Worm (Caenorhabditis elegans) whole organism, L4 larva: ENCODE measurements around the gene T25C12.3.

Experiments used
- F44E2.7 ChIP-seq: fragments of 200-800 bp; sonication (Bioruptor generic); IDR thresholded peaks from 2 replicates; pipeline ENCODE4 v2.1.2; 2022; ENCODE audit warnings: missing genetic modification characterization, missing compliant biosample characterization
- R02D3.7 ChIP-seq: fragments of 150-350 bp; sonication (generic microtip); optimal IDR thresholded peaks from 3 replicates; lab custom pipeline; 2014; ENCODE audit warnings: missing biosample characterization, missing genetic modification characterization
- Y5F2A.4 ChIP-seq: fragments of 200-800 bp; sonication (Bioruptor generic); optimal IDR thresholded peaks from 2 replicates; lab custom pipeline; 2018; ENCODE audit warnings: mild to moderate bottlenecking, missing genetic modification characterization, missing compliant biosample characterization
- Y75B8A.6 ChIP-seq: fragments of 200-800 bp; sonication (Bioruptor generic); IDR thresholded peaks from 2 replicates; pipeline ENCODE4 v1.3.6; 2022; ENCODE audit warnings: missing genetic modification reagents, missing genetic modification characterization, missing compliant biosample characterization
- ZK337.2 ChIP-seq: fragments of 200-800 bp; sonication (Bioruptor generic); IDR thresholded peaks from 2 replicates; pipeline ENCODE4 v1.3.6; 2022; ENCODE audit warnings: missing genetic modification reagents, missing genetic modification characterization, missing compliant biosample characterization
- aha-1 ChIP-seq: fragments of 150-350 bp; peaks from one replicate; lab custom pipeline; 2014; ENCODE audit warnings: missing biosample characterization, missing genetic modification characterization
- ama-1 ChIP-seq: fragments of 150-350 bp; optimal IDR thresholded peaks from 2 replicates; lab custom pipeline; 2014; ENCODE audit warnings: inconsistent platforms, mixed read lengths
- arid-1 ChIP-seq: fragments of 200-800 bp; sonication (Bioruptor generic); conservative IDR thresholded peaks from 2 replicates; pipeline ENCODE4 v1.3.6; 2022; ENCODE audit warnings: missing genetic modification reagents, missing genetic modification characterization, missing compliant biosample characterization
- ceh-20 ChIP-seq: fragments of 200-800 bp; sonication (Bioruptor generic); IDR thresholded peaks from 2 replicates; pipeline ENCODE4 v1.3.6; 2022; ENCODE audit warnings: missing genetic modification reagents, missing genetic modification characterization, missing compliant biosample characterization
- ceh-82 ChIP-seq: sonication (generic microtip); optimal IDR thresholded peaks from 2 replicates; lab custom pipeline; 2017; ENCODE audit warnings: missing biosample characterization, missing genetic modification characterization
- daf-12 ChIP-seq: fragments of 150-350 bp; optimal IDR thresholded peaks from 2 replicates; lab custom pipeline; 2014; ENCODE audit warnings: missing biosample characterization, missing genetic modification reagents, missing genetic modification characterization
- daf-16 ChIP-seq, 3 experiments: sonication (generic microtip); optimal IDR thresholded peaks; 2 replicates each; lab custom pipeline; 2016 to 2017; ENCODE audit warnings: missing genetic modification characterization in 3 of 3, missing genetic modification reagents in 3 of 3, mild to moderate bottlenecking in 2 of 3, missing compliant biosample characterization in 2 of 3, missing biosample characterization in 1 of 3, moderate library complexity in 1 of 3
- dmd-6 ChIP-seq: fragments of 200-800 bp; sonication (Bioruptor generic); IDR thresholded peaks from 2 replicates; pipeline ENCODE4 v1.3.6; 2022; ENCODE audit warnings: missing genetic modification reagents, missing genetic modification characterization, missing compliant biosample characterization
- dmd-9 ChIP-seq: fragments of 200-800 bp; sonication (Bioruptor generic); IDR thresholded peaks from 2 replicates; pipeline ENCODE4 v1.3.6; 2022; ENCODE audit warnings: missing genetic modification reagents, missing genetic modification characterization, missing compliant biosample characterization
- dpl-1 ChIP-seq: fragments of 150-350 bp; optimal IDR thresholded peaks from 2 replicates; lab custom pipeline; 2014; ENCODE audit warnings: missing biosample characterization, missing genetic modification reagents, missing genetic modification characterization
- dve-1 ChIP-seq: sonication (generic microtip); optimal IDR thresholded peaks from 2 replicates; lab custom pipeline; 2017; ENCODE audit warnings: antibody characterized with exemption, mild to moderate bottlenecking, missing genetic modification characterization, missing compliant biosample characterization; ENCODE audit not compliant: insufficient read depth
- egl-27 ChIP-seq: sonication (generic microtip); optimal IDR thresholded peaks from 3 replicates; lab custom pipeline; 2017; ENCODE audit warnings: missing biosample characterization, missing genetic modification reagents, missing genetic modification characterization
- egl-43 ChIP-seq: fragments of 200-800 bp; sonication (Bioruptor generic); IDR thresholded peaks from 2 replicates; pipeline ENCODE4 v1.3.6; 2022; ENCODE audit warnings: missing genetic modification reagents, missing genetic modification characterization, missing compliant biosample characterization
- fos-1 ChIP-seq: fragments of 150-350 bp; optimal IDR thresholded peaks from 2 replicates; lab custom pipeline; 2014; ENCODE audit warnings: missing biosample characterization, missing genetic modification characterization
- hlh-11 ChIP-seq: fragments of 200-800 bp; sonication (Bioruptor generic); optimal IDR thresholded peaks from 2 replicates; lab custom pipeline; 2018; ENCODE audit warnings: mild to moderate bottlenecking, missing genetic modification characterization, missing compliant biosample characterization
- hlh-30 ChIP-seq: sonication (generic microtip); optimal IDR thresholded peaks from 2 replicates; lab custom pipeline; 2017; ENCODE audit warnings: antibody characterized with exemption, mild to moderate bottlenecking, missing genetic modification characterization, missing compliant biosample characterization; ENCODE audit not compliant: insufficient read depth
- hmg-1.1 ChIP-seq: fragments of 200-800 bp; sonication (Bioruptor generic); IDR thresholded peaks from 2 replicates; pipeline ENCODE4 v1.3.6; 2022; ENCODE audit warnings: missing genetic modification reagents, missing genetic modification characterization, missing compliant biosample characterization
- lin-13 ChIP-seq: fragments of 150-350 bp; optimal IDR thresholded peaks from 2 replicates; lab custom pipeline; 2014; ENCODE audit warnings: missing biosample characterization, missing genetic modification reagents, missing genetic modification characterization
- lin-38 ChIP-seq: fragments of 200-800 bp; sonication (Bioruptor generic); IDR thresholded peaks from 2 replicates; pipeline ENCODE4 v1.3.6; 2022; ENCODE audit warnings: missing genetic modification reagents, missing genetic modification characterization, missing compliant biosample characterization
- lsy-2 ChIP-seq, 2 experiments: fragments of 150-350 bp in 1 of 2; sonication (generic microtip) in 1 of 2; optimal IDR thresholded peaks; 2 replicates each; lab custom pipeline; 2014 to 2017; ENCODE audit warnings: missing biosample characterization in 2 of 2, missing genetic modification characterization in 2 of 2
- madf-5 ChIP-seq, 2 experiments: fragments of 200-800 bp; sonication (Bioruptor generic); IDR thresholded peaks; 2 replicates each; pipeline ENCODE4 v1.3.6; 2022; ENCODE audit warnings: missing compliant biosample characterization in 2 of 2, missing genetic modification characterization in 2 of 2
- madf-9 ChIP-seq: fragments of 200-800 bp; sonication (Bioruptor generic); conservative IDR thresholded peaks from 2 replicates; pipeline ENCODE4 v1.3.6; 2022; ENCODE audit warnings: missing genetic modification reagents, missing genetic modification characterization, missing compliant biosample characterization
- mep-1 ChIP-seq: fragments of 150-350 bp; sonication (generic microtip); optimal IDR thresholded peaks from 3 replicates; lab custom pipeline; 2014; ENCODE audit warnings: missing biosample characterization, missing genetic modification characterization
- mes-2 ChIP-seq: sonication (generic microtip); optimal IDR thresholded peaks from 2 replicates; lab custom pipeline; 2016; ENCODE audit warnings: missing genotype, mild to moderate bottlenecking, missing genetic modification characterization, missing compliant biosample characterization; ENCODE audit not compliant: poor library complexity, severe bottlenecking
- mxl-2 ChIP-seq: fragments of 200-800 bp; sonication (Bioruptor generic); conservative IDR thresholded peaks from 2 replicates; pipeline ENCODE4 v1.3.6; 2022; ENCODE audit warnings: missing genetic modification reagents, missing genetic modification characterization, missing compliant biosample characterization
- nhr-10 ChIP-seq: fragments of 150-350 bp; optimal IDR thresholded peaks from 2 replicates; lab custom pipeline; 2014; ENCODE audit warnings: missing biosample characterization, missing genetic modification characterization
- nhr-102 ChIP-seq: sonication (generic microtip); optimal IDR thresholded peaks from 2 replicates; lab custom pipeline; 2016; ENCODE audit warnings: mild to moderate bottlenecking, missing genetic modification characterization, moderate library complexity, missing compliant biosample characterization
- nhr-11 ChIP-seq: fragments of 150-350 bp; optimal IDR thresholded peaks from 2 replicates; lab custom pipeline; 2014; ENCODE audit warnings: missing biosample characterization, missing genetic modification characterization
- nhr-111 ChIP-seq: fragments of 200-800 bp; sonication (Bioruptor generic); optimal IDR thresholded peaks from 2 replicates; lab custom pipeline; 2018; ENCODE audit warnings: mild to moderate bottlenecking, missing genetic modification characterization, missing compliant biosample characterization
- nhr-28 ChIP-seq: fragments of 150-350 bp; optimal IDR thresholded peaks from 2 replicates; lab custom pipeline; 2014; ENCODE audit warnings: missing biosample characterization, missing genetic modification characterization
- nhr-42 ChIP-seq: fragments of 200-800 bp; sonication (Bioruptor generic); IDR thresholded peaks from 2 replicates; pipeline ENCODE4 v1.3.6; 2022; ENCODE audit warnings: missing genetic modification characterization, missing compliant biosample characterization
- nhr-48 ChIP-seq: sonication (generic microtip); optimal IDR thresholded peaks from 2 replicates; lab custom pipeline; 2016; ENCODE audit warnings: mild to moderate bottlenecking, missing genetic modification characterization, missing compliant biosample characterization
- nhr-77 ChIP-seq: fragments of 150-350 bp; optimal IDR thresholded peaks from 2 replicates; lab custom pipeline; 2014; ENCODE audit warnings: missing biosample characterization, missing genetic modification characterization
- pqm-1 ChIP-seq: sonication (generic microtip); optimal IDR thresholded peaks from 2 replicates; lab custom pipeline; 2017; ENCODE audit warnings: missing biosample characterization, missing genetic modification characterization
- saeg-2 ChIP-seq: fragments of 200-800 bp; sonication (Bioruptor generic); IDR thresholded peaks from 2 replicates; pipeline ENCODE4 v1.3.6; 2022; ENCODE audit warnings: missing genetic modification reagents, missing genetic modification characterization, missing compliant biosample characterization
- sdz-12 ChIP-seq: fragments of 200-800 bp; sonication (Bioruptor generic); optimal IDR thresholded peaks from 2 replicates; lab custom pipeline; 2018; ENCODE audit warnings: mild to moderate bottlenecking, missing genetic modification characterization, missing compliant biosample characterization
- set-16 ChIP-seq: fragments of 200-800 bp; sonication (Bioruptor generic); IDR thresholded peaks from 2 replicates; pipeline ENCODE4 v1.3.6; 2022; ENCODE audit warnings: missing genetic modification reagents, missing genetic modification characterization, missing compliant biosample characterization
- snpc-4 ChIP-seq: fragments of 150-350 bp; optimal IDR thresholded peaks from 2 replicates; lab custom pipeline; 2014; ENCODE audit warnings: missing biosample characterization, missing genetic modification characterization
- tra-1 ChIP-seq: fragments of 200-800 bp; sonication (Bioruptor generic); IDR thresholded peaks from 2 replicates; pipeline ENCODE4 v1.3.6; 2022; ENCODE audit warnings: missing genetic modification reagents, missing genetic modification characterization, missing compliant biosample characterization
- unc-62 ChIP-seq, 3 experiments: fragments of 150-350 bp in 1 of 3; sonication (generic microtip); optimal IDR thresholded peaks in 2 of 3; peaks in 1 of 3; 1 replicate in 1 of 3; 2 replicates in 2 of 3; lab custom pipeline; 2014 to 2017; ENCODE audit warnings: missing biosample characterization in 3 of 3, missing genetic modification characterization in 3 of 3, missing genetic modification reagents in 3 of 3, missing genotype in 1 of 3
- zag-1 ChIP-seq: fragments of 150-350 bp; optimal IDR thresholded peaks from 2 replicates; lab custom pipeline; 2014; ENCODE audit warnings: missing biosample characterization, missing genetic modification characterization
- zip-11 ChIP-seq: fragments of 200-800 bp; sonication (Bioruptor generic); IDR thresholded peaks from 2 replicates; pipeline ENCODE4 v1.3.6; 2022; ENCODE audit warnings: missing genetic modification characterization, missing compliant biosample characterization

T25C12.3 gene

DNA sequence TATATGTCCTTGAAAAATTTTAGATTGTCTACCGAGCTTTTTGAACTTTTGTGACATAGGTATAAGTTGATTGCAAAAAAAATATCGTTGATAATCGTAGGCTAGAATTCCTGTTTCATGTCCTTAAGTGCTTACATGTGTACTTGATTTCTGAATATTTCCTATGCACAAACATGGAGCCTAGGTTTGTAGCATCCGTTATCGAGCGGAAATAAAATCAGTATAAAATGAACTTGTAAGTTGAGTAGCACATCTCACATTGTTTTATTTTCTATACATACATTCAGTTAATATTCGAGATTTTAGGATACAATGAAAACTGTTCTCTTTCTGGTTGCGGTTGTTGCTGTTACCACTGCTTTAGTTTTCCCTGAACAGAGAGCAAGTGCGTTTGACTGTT is 12.3 kb downstream of the T25C12.3 start, which contains the start of gene spp-9:
Gene spp-9 (plus strand): TSS at position 301 of the 400 bp plus-strand sequence.
- TF ChIP-seq nhr-111 (GFP tag; lab: Kevin White, UChicago) (no peak), ceh-82 (no peak), zip-11 (GFP tag; lab: Robert Waterston, UW) (no peak), madf-5 (GFP tag; IDR thresholded peaks at IDR 0.05; lab: Robert Waterston, UW) (no peak), zag-1 (tag; lab: Kevin White, UChicago) (no peak), fos-1 (tag; lab: Kevin White, UChicago) (no peak), hlh-30 (tag; lab: Kevin White, UChicago) (no peak), nhr-48 (no peak), nhr-42 (GFP tag; lab: Robert Waterston, UW) (no peak), arid-1 (GFP tag; lab: Robert Waterston, UW) (no peak), Y5F2A.4 (no peak), ceh-20 (GFP tag; lab: Robert Waterston, UW) (no peak), daf-12 (tag; lab: Kevin White, UChicago) (no peak), madf-9 (GFP tag; lab: Robert Waterston, UW) (no peak), ZK337.2 (GFP tag; lab: Robert Waterston, UW) (no peak), dmd-9 (GFP tag; lab: Robert Waterston, UW) (no peak), saeg-2 (GFP tag; lab: Robert Waterston, UW) (no peak), R02D3.7 (no peak), snpc-4 (tag; lab: Kevin White, UChicago) (no peak), nhr-102 (no peak)

DNA sequence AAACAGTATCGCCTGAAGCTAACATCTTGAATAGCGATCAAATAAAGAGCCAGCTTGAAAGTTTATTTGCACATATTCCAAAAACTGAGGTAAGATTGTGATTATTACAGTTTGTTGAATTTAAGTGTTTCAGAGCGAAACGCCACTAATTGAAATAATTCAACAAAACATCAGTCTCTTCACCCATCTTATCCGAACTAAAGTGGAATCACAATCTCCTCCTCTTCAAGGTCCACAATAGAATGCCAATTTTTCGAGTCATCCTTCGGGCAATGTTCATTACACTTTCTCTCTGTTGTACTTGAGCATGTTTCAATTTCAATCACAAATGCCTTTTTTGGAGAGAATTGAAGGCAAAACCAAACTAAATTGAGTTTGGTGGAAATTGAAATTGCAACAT is 15.8 kb downstream of the T25C12.3 start:
- TF ChIP-seq aha-1, result peak; percentile 86
- peak; percentile 8 for TF ChIP-seq ama-1 (lab: Kevin White, UChicago)
- no peak for TF ChIP-seq F44E2.7 (GFP tag; lab: Robert Waterston, UW)
- peak in 1 of 2 experiments; percentile 77 for TF ChIP-seq unc-62 (GFP tag; optimal IDR thresholded peaks at IDR 0.05 in 1 of 2; lab: Kevin White, UChicago)
- TF ChIP-seq unc-62 (tag; optimal IDR thresholded peaks at IDR 0.05; lab: Kevin White, UChicago), result no peak

DNA sequence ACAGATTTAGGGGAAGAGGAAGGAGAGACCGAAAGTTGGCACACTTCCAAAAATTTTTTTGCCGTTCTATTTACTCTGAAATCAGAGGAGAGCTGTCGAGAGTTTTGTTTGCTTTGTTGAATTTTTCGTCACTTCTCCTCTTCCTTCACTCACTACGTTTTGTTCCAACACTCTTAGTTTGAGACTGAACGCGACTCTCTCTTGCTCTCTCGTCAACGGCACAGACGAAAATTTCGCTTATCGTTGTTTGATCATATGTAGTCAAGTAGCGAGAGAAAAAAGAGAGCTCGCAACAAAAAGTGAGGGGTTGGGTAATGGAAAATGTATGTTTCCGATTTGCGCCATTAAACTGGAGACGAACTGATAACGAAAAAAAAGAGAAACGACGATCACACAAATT is 17.2 kb downstream of the T25C12.3 start:
- TF ChIP-seq set-16 (GFP tag; lab: Robert Waterston, UW), result no peak
- TF ChIP-seq tra-1 (GFP tag; lab: Robert Waterston, UW), result peak; percentile 33; the same call in 1 of the 2 replicates
- peak in 1 of 2 experiments; percentile 12 for TF ChIP-seq unc-62 (GFP tag; optimal IDR thresholded peaks at IDR 0.05 in 1 of 2; lab: Kevin White, UChicago)
- no peak for TF ChIP-seq unc-62 (tag; optimal IDR thresholded peaks at IDR 0.05; lab: Kevin White, UChicago)
- peak; percentile 41; the same call in 1 of the 2 replicates for TF ChIP-seq egl-43 (GFP tag; lab: Robert Waterston, UW)
- TF ChIP-seq nhr-28 (tag; lab: Kevin White, UChicago), result peak; percentile 91
- peak; percentile 2 for TF ChIP-seq nhr-11 (tag; lab: Kevin White, UChicago)
- TF ChIP-seq lin-13, result peak; percentile 49
- TF ChIP-seq hlh-11 (tag; lab: Kevin White, UChicago), result peak; percentile 88
- peak; percentile 30; the same call in 1 of the 2 replicates for TF ChIP-seq hmg-1.1 (GFP tag; lab: Robert Waterston, UW)
- no peak for TF ChIP-seq Y75B8A.6 (GFP tag; lab: Robert Waterston, UW)
- TF ChIP-seq daf-16 (GFP tag; optimal IDR thresholded peaks at IDR 0.05; lab: Kevin White, UChicago), result no peak
- TF ChIP-seq daf-16 (tag; optimal IDR thresholded peaks at IDR 0.05; lab: Kevin White, UChicago), result peak; percentile 54
- TF ChIP-seq nhr-48, result peak; percentile 42
- TF ChIP-seq dmd-6 (GFP tag; lab: Robert Waterston, UW), result peak; percentile 84
- no peak for TF ChIP-seq Y5F2A.4
- TF ChIP-seq mxl-2 (GFP tag; lab: Robert Waterston, UW), result no peak
- peak; percentile 79 for TF ChIP-seq dve-1 (tag; lab: Kevin White, UChicago)
- no peak for TF ChIP-seq dpl-1 (GFP tag; lab: Kevin White, UChicago)
- peak; percentile 61 for TF ChIP-seq mep-1 (tag; lab: Kevin White, UChicago)
- no peak for TF ChIP-seq sdz-12 (GFP tag; lab: Kevin White, UChicago)
- TF ChIP-seq mes-2 (tag; lab: Kevin White, UChicago), result peak; percentile 32
- TF ChIP-seq hlh-30 (tag; lab: Kevin White, UChicago), result peak; percentile 25
- peak in 1 of 2 experiments; percentile 29 for TF ChIP-seq lsy-2 (tag; optimal IDR thresholded peaks at IDR 0.05; lab: Kevin White, UChicago)
- TF ChIP-seq pqm-1 (tag; lab: Kevin White, UChicago), result peak; percentile 82
- peak; percentile 51 for TF ChIP-seq nhr-77
- TF ChIP-seq lin-38 (GFP tag; lab: Robert Waterston, UW), result no peak; the same call in 1 of the 2 replicates
- TF ChIP-seq nhr-10 (tag; lab: Kevin White, UChicago), result peak; percentile 26
- TF ChIP-seq egl-27, result no peak
